Fruit fly (Drosophila melanogaster): ENCODE data around the gene CG32815.
A peak's percentile ranks its signal among the peaks of the same experiment; 100 is the strongest.

Gene CG32815

dm6 chrX:899407-900050 is 32.7 kb upstream of the CG32815 start (continued):
- TF ChIP-seq CG9437 (GFP tag; optimal IDR thresholded peaks at IDR 0.05), result no peak
- TF ChIP-seq chif (GFP tag; optimal IDR thresholded peaks at IDR 0.05), result no peak
- TF ChIP-seq twi (tag; optimal IDR thresholded peaks at IDR 0.05), result no peak
- TF ChIP-seq CG32532 (GFP tag; IDR thresholded peaks at IDR 0.05), result no peak
- TF ChIP-seq ab (GFP tag; optimal IDR thresholded peaks at IDR 0.05), result no peak
- no peak for TF ChIP-seq onecut (GFP tag; IDR thresholded peaks at IDR 0.05)
- TF ChIP-seq mam (GFP tag; optimal IDR thresholded peaks at IDR 0.05), result no peak
- peak; percentile 11 for TF ChIP-seq CG12769 (tag; optimal IDR thresholded peaks at IDR 0.05)
- TF ChIP-seq fru (optimal IDR thresholded peaks at IDR 0.05), result no peak

dm6 chrX:900725-901345 is 31.4 kb upstream of the CG32815 start:
- TF ChIP-seq grau (tag; optimal IDR thresholded peaks at IDR 0.05) (peak; percentile 97), CG8290 (GFP tag; optimal IDR thresholded peaks at IDR 0.05) (peak; percentile 61), CG8290 (tag; optimal IDR thresholded peaks at IDR 0.05) (peak in 1 of 2 experiments; percentile 95), Ptx1 (GFP tag; IDR thresholded peaks at IDR 0.05) (peak; percentile 89), esg (GFP tag; conservative IDR thresholded peaks at IDR 0.05) (peak; percentile 77), Bgb (GFP tag; IDR thresholded peaks at IDR 0.05; ENCODE audit: partially characterized antibody) (no peak), Dek (tag; optimal IDR thresholded peaks at IDR 0.05) (peak; percentile 62), Ets97D (GFP tag; optimal IDR thresholded peaks at IDR 0.05) (peak; percentile 38), btn (GFP tag; optimal IDR thresholded peaks at IDR 0.05) (peak; percentile 56), Ravus (GFP tag; IDR thresholded peaks at IDR 0.05) (no peak), Hand (GFP tag; optimal IDR thresholded peaks at IDR 0.05) (peak; percentile 62), CG6683 (GFP tag; optimal IDR thresholded peaks at IDR 0.05) (peak; percentile 36), lbe (GFP tag; optimal IDR thresholded peaks at IDR 0.05) (peak; percentile 86), lov (optimal IDR thresholded peaks at IDR 0.05) (no peak), lov (GFP tag; IDR thresholded peaks at IDR 0.05) (no peak), CG14710 (tag; optimal IDR thresholded peaks at IDR 0.05) (peak; percentile 57), kni (GFP tag; optimal IDR thresholded peaks at IDR 0.05) (no peak), nau (GFP tag; optimal IDR thresholded peaks at IDR 0.05) (peak; percentile 76), D19A (tag; optimal IDR thresholded peaks at IDR 0.05) (peak; percentile 59), CG16813 (GFP tag; IDR thresholded peaks at IDR 0.05; ENCODE audit: partially characterized antibody) (no peak), bcd (GFP tag; optimal IDR thresholded peaks at IDR 0.05) (peak; percentile 63), CG42726 (GFP tag; IDR thresholded peaks at IDR 0.05; ENCODE audit: partially characterized antibody) (no peak), cg (GFP tag; optimal IDR thresholded peaks at IDR 0.05) (no peak), shn (GFP tag; optimal IDR thresholded peaks at IDR 0.05) (peak; percentile 78), nerfin-2 (GFP tag; IDR thresholded peaks at IDR 0.05; ENCODE audit: partially characterized antibody) (no peak), CG13123 (GFP tag; optimal IDR thresholded peaks at IDR 0.05) (peak; percentile 39), phol (tag; optimal IDR thresholded peaks at IDR 0.05) (peak; percentile 77), ttk (GFP tag; IDR thresholded peaks at IDR 0.05) (peak; percentile 83), Vsx1 (GFP tag; optimal IDR thresholded peaks at IDR 0.05) (peak; percentile 26), tio (GFP tag; optimal IDR thresholded peaks at IDR 0.05) (peak; percentile 38), CG17568 (GFP tag; optimal IDR thresholded peaks at IDR 0.05) (peak; percentile 53), insv (GFP tag; optimal IDR thresholded peaks at IDR 0.05) (no peak), Eip74EF (GFP tag; optimal IDR thresholded peaks at IDR 0.05) (peak in 1 of 2 experiments; percentile 49), pros (GFP tag; optimal IDR thresholded peaks at IDR 0.05) (no peak), CG11723 (GFP tag; optimal IDR thresholded peaks at IDR 0.05) (peak; percentile 60), jing (GFP tag; optimal IDR thresholded peaks at IDR 0.05) (peak; percentile 57), CG11504 (tag; optimal IDR thresholded peaks at IDR 0.05) (peak; percentile 85), dysf (GFP tag; IDR thresholded peaks at IDR 0.05) (peak; percentile 89), CG1603 (tag; optimal IDR thresholded peaks at IDR 0.05) (peak; percentile 93)
